Worm (Caenorhabditis elegans): ENCODE data around the gene his-32.
"Not testable (repeated sequence)": the region's sequence is repeated elsewhere in the genome, so short reads cannot be mapped to it uniquely, and the experiment has no call there.

Gene his-32

ce11 chrIV:8352036-8352435 lies 17.9 kb downstream of the his-32 start, which contains the start of gene F17E9.16:
F17E9.16 (plus strand) TSS chrIV:8352336.
- not testable (repeated sequence) for TF ChIP-seq tab-1 (GFP tag; IDR thresholded peaks at IDR 0.05); cog-1 (tag; optimal IDR thresholded peaks at IDR 0.05); ref-1 (GFP tag; conservative IDR thresholded peaks at IDR 0.05)

- no peak for TF ChIP-seq med-1 (GFP tag; optimal IDR thresholded peaks at IDR 0.05; ENCODE audit: insufficient read depth)
- no peak for TF ChIP-seq klf-2 (GFP tag; conservative IDR thresholded peaks at IDR 0.05)
- TF ChIP-seq ztf-29 (GFP tag; IDR thresholded peaks at IDR 0.05): no peak
- TF ChIP-seq flt-1 (GFP tag; IDR thresholded peaks at IDR 0.05): no peak
- no peak for TF ChIP-seq cog-1 (tag; optimal IDR thresholded peaks at IDR 0.05)
- TF ChIP-seq T22C8.4 (GFP tag; IDR thresholded peaks at IDR 0.05): no peak
- TF ChIP-seq ztf-23 (GFP tag; IDR thresholded peaks at IDR 0.05): no peak
- no peak for TF ChIP-seq ref-1 (GFP tag; conservative IDR thresholded peaks at IDR 0.05)
Measured at ce11 chrIV:8354572-8354971, 20.5 kb downstream of the his-32 start, which contains the start of gene F17E9.3. F17E9.3 (plus strand) TSS chrIV:8354872.

ce11 chrIV:8355592-8355991 lies 21.5 kb downstream of the his-32 start, which contains the start of the genes F17E9.2 and col-116:
F17E9.2 (plus strand) TSS chrIV:8355892.
col-116 (plus strand) TSS chrIV:8355906.
- TF ChIP-seq ztf-23 (GFP tag; IDR thresholded peaks at IDR 0.05) (no peak), ref-1 (GFP tag; conservative IDR thresholded peaks at IDR 0.05) (no peak), tab-1 (GFP tag; IDR thresholded peaks at IDR 0.05) (no peak), ztf-29 (GFP tag; IDR thresholded peaks at IDR 0.05) (no peak), med-1 (GFP tag; optimal IDR thresholded peaks at IDR 0.05; ENCODE audit: insufficient read depth) (no peak), cog-1 (tag; optimal IDR thresholded peaks at IDR 0.05) (no peak), flt-1 (GFP tag; IDR thresholded peaks at IDR 0.05) (no peak), klf-2 (GFP tag; conservative IDR thresholded peaks at IDR 0.05) (no peak), T22C8.4 (GFP tag; IDR thresholded peaks at IDR 0.05) (no peak)

- TF ChIP-seq tab-1 (GFP tag; IDR thresholded peaks at IDR 0.05) (no peak), T22C8.4 (GFP tag; IDR thresholded peaks at IDR 0.05) (no peak), ztf-23 (GFP tag; IDR thresholded peaks at IDR 0.05) (no peak), flt-1 (GFP tag; IDR thresholded peaks at IDR 0.05) (no peak), med-1 (GFP tag; optimal IDR thresholded peaks at IDR 0.05; ENCODE audit: insufficient read depth) (no peak), ref-1 (GFP tag; conservative IDR thresholded peaks at IDR 0.05) (no peak), klf-2 (GFP tag; conservative IDR thresholded peaks at IDR 0.05) (no peak), ztf-29 (GFP tag; IDR thresholded peaks at IDR 0.05) (no peak), cog-1 (tag; optimal IDR thresholded peaks at IDR 0.05) (no peak)
Measured at ce11 chrIV:8357299-8357698, 23.2 kb downstream of the his-32 start.

DNA sequence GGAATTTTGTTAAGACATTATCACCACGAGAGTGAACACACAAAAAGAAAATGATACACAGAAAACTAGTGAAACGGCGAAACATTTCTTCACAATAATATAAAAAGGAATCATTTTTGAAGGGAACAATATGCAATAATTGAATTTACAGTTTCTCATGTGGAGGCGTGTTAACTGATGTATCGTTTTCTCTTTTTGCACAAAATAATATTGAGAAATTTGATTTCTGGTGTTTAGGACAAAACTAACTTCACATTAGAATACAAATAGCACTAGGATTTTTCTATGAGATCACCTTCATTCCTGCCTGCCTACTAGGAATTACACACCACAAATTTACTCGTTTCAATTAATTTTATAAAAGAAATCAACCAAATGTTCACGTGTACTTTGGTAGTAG lies 24.4 kb downstream of the his-32 start, which contains the start of gene D2096.13:
TSS of gene D2096.13 (minus strand) at position 101 of the 400 bp plus-strand sequence.
- TF ChIP-seq T22C8.4 (GFP tag; IDR thresholded peaks at IDR 0.05): no peak
- no peak for TF ChIP-seq klf-2 (GFP tag; conservative IDR thresholded peaks at IDR 0.05)
- no peak for TF ChIP-seq flt-1 (GFP tag; IDR thresholded peaks at IDR 0.05)
- TF ChIP-seq ref-1 (GFP tag; conservative IDR thresholded peaks at IDR 0.05): no peak
- TF ChIP-seq tab-1 (GFP tag; IDR thresholded peaks at IDR 0.05): no peak
- TF ChIP-seq ztf-23 (GFP tag; IDR thresholded peaks at IDR 0.05): no peak
- no peak for TF ChIP-seq ztf-29 (GFP tag; IDR thresholded peaks at IDR 0.05)
- no peak for TF ChIP-seq med-1 (GFP tag; optimal IDR thresholded peaks at IDR 0.05; ENCODE audit: insufficient read depth)
- TF ChIP-seq cog-1 (tag; optimal IDR thresholded peaks at IDR 0.05): no peak

DNA sequence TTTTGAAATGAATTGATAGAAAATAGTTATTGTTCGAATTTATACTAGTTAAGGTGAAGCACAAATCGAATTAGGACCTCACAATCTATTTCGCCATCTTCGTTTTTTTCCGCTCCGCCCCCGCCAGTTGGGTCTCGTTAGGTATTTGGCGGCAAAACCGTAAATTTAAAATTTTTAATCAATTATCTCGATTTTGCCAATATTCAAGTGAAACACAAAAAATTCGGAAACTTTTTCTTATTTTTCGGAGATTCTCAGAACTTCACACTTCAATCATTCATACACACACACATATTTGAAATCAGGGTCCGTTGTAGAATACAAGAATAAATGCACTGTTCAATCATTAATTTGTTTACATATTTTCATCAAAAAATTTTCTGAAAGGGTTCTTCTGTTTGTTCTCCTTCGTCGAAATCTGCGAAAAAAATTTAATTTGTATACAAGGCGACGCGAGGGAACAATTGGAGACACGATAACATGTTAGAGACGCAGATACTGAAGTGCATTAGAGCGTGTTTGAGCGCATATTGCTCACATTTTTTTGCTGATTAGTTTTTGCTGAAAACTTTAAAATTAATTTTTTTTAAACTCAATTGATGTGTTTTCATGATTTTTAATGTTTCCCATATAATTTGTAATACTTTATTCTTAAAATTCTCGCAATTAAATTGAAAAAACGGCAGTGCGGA lies 25.8 kb downstream of the his-32 start, which contains the start of gene D2096.5:
TSS of gene D2096.5 (minus strand) at position 51 of the 692 bp plus-strand sequence.
- TF ChIP-seq klf-2 (GFP tag; conservative IDR thresholded peaks at IDR 0.05): no peak
- no peak for TF ChIP-seq flt-1 (GFP tag; IDR thresholded peaks at IDR 0.05)
- no peak for TF ChIP-seq tab-1 (GFP tag; IDR thresholded peaks at IDR 0.05)
- no peak for TF ChIP-seq cog-1 (tag; optimal IDR thresholded peaks at IDR 0.05)
- TF ChIP-seq ref-1 (GFP tag; conservative IDR thresholded peaks at IDR 0.05): no peak
- no peak for TF ChIP-seq ztf-23 (GFP tag; IDR thresholded peaks at IDR 0.05)
- TF ChIP-seq ztf-29 (GFP tag; IDR thresholded peaks at IDR 0.05): no peak
- TF ChIP-seq med-1 (GFP tag; optimal IDR thresholded peaks at IDR 0.05; ENCODE audit: insufficient read depth): no peak
- TF ChIP-seq T22C8.4 (GFP tag; IDR thresholded peaks at IDR 0.05): no peak

DNA sequence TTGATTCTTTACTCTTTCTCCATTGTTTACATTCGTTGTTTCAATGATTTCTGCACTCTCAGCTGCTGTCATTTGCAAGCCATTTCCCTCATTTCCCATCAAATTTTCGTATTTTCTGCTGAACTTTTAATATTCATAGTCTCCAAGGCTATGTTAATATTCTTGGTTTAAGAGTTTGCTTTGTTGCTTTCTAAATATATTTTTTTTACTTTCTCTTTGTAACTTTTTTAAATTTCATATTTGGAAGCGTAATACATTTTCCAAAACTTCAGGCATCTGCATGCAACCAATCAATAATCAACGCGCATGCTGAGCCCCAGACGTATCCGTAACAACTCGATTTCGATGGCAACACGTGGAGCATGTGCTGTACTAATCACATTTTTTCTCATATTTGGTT lies 26.7 kb downstream of the his-32 start, which contains the start of gene sqv-1:
TSS of gene sqv-1 (plus strand) at position 301 of the 400 bp plus-strand sequence.
- no peak for TF ChIP-seq ztf-29 (GFP tag; IDR thresholded peaks at IDR 0.05)
- TF ChIP-seq ref-1 (GFP tag; conservative IDR thresholded peaks at IDR 0.05): no peak
- TF ChIP-seq tab-1 (GFP tag; IDR thresholded peaks at IDR 0.05): no peak
- TF ChIP-seq T22C8.4 (GFP tag; IDR thresholded peaks at IDR 0.05): no peak
- no peak for TF ChIP-seq med-1 (GFP tag; optimal IDR thresholded peaks at IDR 0.05; ENCODE audit: insufficient read depth)
- TF ChIP-seq cog-1 (tag; optimal IDR thresholded peaks at IDR 0.05): no peak
- no peak for TF ChIP-seq flt-1 (GFP tag; IDR thresholded peaks at IDR 0.05)
- TF ChIP-seq ztf-23 (GFP tag; IDR thresholded peaks at IDR 0.05): no peak
- TF ChIP-seq klf-2 (GFP tag; conservative IDR thresholded peaks at IDR 0.05): no peak

ce11 chrIV:8363163-8363562 lies 29.1 kb downstream of the his-32 start, which contains the start of gene D2096.12:
D2096.12 (plus strand) TSS chrIV:8363463.
- TF ChIP-seq T22C8.4 (GFP tag; IDR thresholded peaks at IDR 0.05) (no peak), ref-1 (GFP tag; conservative IDR thresholded peaks at IDR 0.05) (no peak), klf-2 (GFP tag; conservative IDR thresholded peaks at IDR 0.05) (no peak), cog-1 (tag; optimal IDR thresholded peaks at IDR 0.05) (no peak), med-1 (GFP tag; optimal IDR thresholded peaks at IDR 0.05; ENCODE audit: insufficient read depth) (no peak), tab-1 (GFP tag; IDR thresholded peaks at IDR 0.05) (no peak), flt-1 (GFP tag; IDR thresholded peaks at IDR 0.05) (no peak), ztf-29 (GFP tag; IDR thresholded peaks at IDR 0.05) (no peak), ztf-23 (GFP tag; IDR thresholded peaks at IDR 0.05) (no peak)

ce11 chrIV:8366295-8366694 lies 32.2 kb downstream of the his-32 start, which contains the start of gene aagr-1:
aagr-1 (plus strand) TSS chrIV:8366521.
- TF ChIP-seq tab-1 (GFP tag; IDR thresholded peaks at IDR 0.05) (no peak), flt-1 (GFP tag; IDR thresholded peaks at IDR 0.05) (no peak), klf-2 (GFP tag; conservative IDR thresholded peaks at IDR 0.05) (no peak)
